Worm (Caenorhabditis elegans) whole organism, L1 larva: ENCODE data around the gene fbxb-54.

Source experiments
- C04F5.9 ChIP-seq: sonication (generic microtip); optimal IDR thresholded peaks from 2 replicates; lab custom pipeline; 2016; ENCODE audit warnings: missing genetic modification characterization, missing compliant biosample characterization
- C16A3.4 ChIP-seq: fragments of 150-350 bp; optimal IDR thresholded peaks from 2 replicates; lab custom pipeline; 2014; ENCODE audit warnings: missing biosample characterization, missing genetic modification characterization
- C34B4.2 ChIP-seq: sonication (generic microtip); optimal IDR thresholded peaks from 2 replicates; lab custom pipeline; 2017; ENCODE audit warnings: mild to moderate bottlenecking, missing genetic modification characterization, missing compliant biosample characterization
- aha-1 ChIP-seq: fragments of 150-350 bp; optimal IDR thresholded peaks from 2 replicates; lab custom pipeline; 2014; ENCODE audit warnings: missing biosample characterization, missing genetic modification characterization
- aly-2 ChIP-seq: fragments of 150-350 bp; optimal IDR thresholded peaks from 2 replicates; lab custom pipeline; 2014; ENCODE audit warnings: missing biosample characterization, missing genetic modification characterization
- ceh-8 ChIP-seq: fragments of 200-800 bp; sonication (Bioruptor generic); optimal IDR thresholded peaks from 2 replicates; lab custom pipeline; 2018; ENCODE audit warnings: mild to moderate bottlenecking, missing genetic modification characterization, moderate library complexity, missing compliant biosample characterization
- ceh-82 ChIP-seq, 3 experiments: fragments of 150-350 bp in 1 of 3; sonication (generic microtip) in 2 of 3; optimal IDR thresholded peaks; 2 replicates each; lab custom pipeline; 2014 to 2017; ENCODE audit warnings: missing biosample characterization in 3 of 3, missing genetic modification characterization in 3 of 3
- ceh-90 ChIP-seq: sonication (generic microtip); optimal IDR thresholded peaks from 2 replicates; lab custom pipeline; 2016; ENCODE audit warnings: missing genetic modification characterization, missing compliant biosample characterization
- efl-1 ChIP-seq, 4 experiments: fragments of 150-350 bp; optimal IDR thresholded peaks in 3 of 4; peaks in 1 of 4; 1 replicate in 1 of 4; 2 replicates in 3 of 4; lab custom pipeline; 2014; ENCODE audit warnings: missing biosample characterization in 2 of 4, missing genetic modification characterization in 2 of 4, missing genetic modification reagents in 2 of 4
- efl-3 ChIP-seq: fragments of 200-800 bp; sonication (Bioruptor generic); optimal IDR thresholded peaks from 2 replicates; lab custom pipeline; 2018; ENCODE audit warnings: mild to moderate bottlenecking, missing genetic modification characterization, missing compliant biosample characterization
- elt-2 ChIP-seq: sonication (generic microtip); optimal IDR thresholded peaks from 2 replicates; lab custom pipeline; 2016; ENCODE audit warnings: missing genetic modification characterization, mild to moderate bottlenecking, inconsistent platforms, missing compliant biosample characterization, missing genetic modification reagents
- fkh-8 ChIP-seq: sonication (generic microtip); optimal IDR thresholded peaks from 2 replicates; lab custom pipeline; 2016; ENCODE audit warnings: mild to moderate bottlenecking, missing genetic modification characterization, missing compliant biosample characterization
- hlh-17 ChIP-seq: fragments of 200-800 bp; sonication (Bioruptor generic); optimal IDR thresholded peaks from 2 replicates; lab custom pipeline; 2018; ENCODE audit warnings: missing genetic modification characterization, mild to moderate bottlenecking, missing compliant biosample characterization, moderate library complexity, borderline replicate concordance
- hlh-4 ChIP-seq: sonication (generic microtip); optimal IDR thresholded peaks from 2 replicates; lab custom pipeline; 2016; ENCODE audit warnings: mild to moderate bottlenecking, missing genetic modification characterization, missing compliant biosample characterization
- hpl-2 ChIP-seq: fragments of 150-350 bp; optimal IDR thresholded peaks from 2 replicates; lab custom pipeline; 2014; ENCODE audit warnings: missing biosample characterization, missing genetic modification reagents, missing genetic modification characterization
- lin-35 ChIP-seq, 2 experiments: fragments of 150-350 bp; optimal IDR thresholded peaks; 2 replicates each; lab custom pipeline; 2014; ENCODE audit warnings: missing biosample characterization in 2 of 2, missing genetic modification characterization in 2 of 2, missing genetic modification reagents in 2 of 2
- lin-39 ChIP-seq: fragments of 150-350 bp; optimal IDR thresholded peaks from 2 replicates; lab custom pipeline; 2014; ENCODE audit warnings: missing biosample characterization, missing genetic modification reagents, missing genetic modification characterization
- lir-3 ChIP-seq: sonication (generic microtip); optimal IDR thresholded peaks from 2 replicates; lab custom pipeline; 2016; ENCODE audit warnings: mild to moderate bottlenecking, missing genetic modification characterization, moderate library complexity, missing compliant biosample characterization; ENCODE audit not compliant: poor library complexity
- mef-2 ChIP-seq: fragments of 150-350 bp; optimal IDR thresholded peaks from 2 replicates; lab custom pipeline; 2014; ENCODE audit warnings: missing biosample characterization, missing genetic modification characterization
- mep-1 ChIP-seq: fragments of 150-350 bp; optimal IDR thresholded peaks from 2 replicates; lab custom pipeline; 2014; ENCODE audit warnings: missing biosample characterization, missing genetic modification characterization
- nhr-76 ChIP-seq: sonication (generic microtip); optimal IDR thresholded peaks from 2 replicates; lab custom pipeline; 2017; ENCODE audit warnings: missing biosample characterization, missing genetic modification characterization
- nhr-85 ChIP-seq: sonication (generic microtip); peaks from one replicate; lab custom pipeline; 2016; ENCODE audit warnings: missing genetic modification characterization, inconsistent platforms, missing compliant biosample characterization
- nhr-90 ChIP-seq: sonication (generic microtip); optimal IDR thresholded peaks from 2 replicates; lab custom pipeline; 2016; ENCODE audit warnings: mild to moderate bottlenecking, missing genetic modification characterization, missing compliant biosample characterization; ENCODE audit not compliant: poor library complexity
- pqm-1 ChIP-seq: sonication (generic microtip); optimal IDR thresholded peaks from 3 replicates; lab custom pipeline; 2017; ENCODE audit warnings: missing biosample characterization, missing genetic modification characterization
- snpc-4 ChIP-seq: fragments of 150-350 bp; optimal IDR thresholded peaks from 2 replicates; lab custom pipeline; 2014; ENCODE audit warnings: missing biosample characterization, missing genetic modification characterization
- unc-62 ChIP-seq: fragments of 150-350 bp; optimal IDR thresholded peaks from 2 replicates; lab custom pipeline; 2014; ENCODE audit warnings: missing biosample characterization, missing genetic modification reagents, missing genetic modification characterization
- unc-98 ChIP-seq: fragments of 200-800 bp; sonication (Bioruptor generic); IDR thresholded peaks from 2 replicates; pipeline ENCODE4 v1.3.6; 2022; ENCODE audit warnings: missing genetic modification characterization, missing compliant biosample characterization
- ztf-4 ChIP-seq: fragments of 150-350 bp; optimal IDR thresholded peaks from 2 replicates; lab custom pipeline; 2014; ENCODE audit warnings: missing biosample characterization, missing genetic modification characterization

fbxb-54 gene

DNA sequence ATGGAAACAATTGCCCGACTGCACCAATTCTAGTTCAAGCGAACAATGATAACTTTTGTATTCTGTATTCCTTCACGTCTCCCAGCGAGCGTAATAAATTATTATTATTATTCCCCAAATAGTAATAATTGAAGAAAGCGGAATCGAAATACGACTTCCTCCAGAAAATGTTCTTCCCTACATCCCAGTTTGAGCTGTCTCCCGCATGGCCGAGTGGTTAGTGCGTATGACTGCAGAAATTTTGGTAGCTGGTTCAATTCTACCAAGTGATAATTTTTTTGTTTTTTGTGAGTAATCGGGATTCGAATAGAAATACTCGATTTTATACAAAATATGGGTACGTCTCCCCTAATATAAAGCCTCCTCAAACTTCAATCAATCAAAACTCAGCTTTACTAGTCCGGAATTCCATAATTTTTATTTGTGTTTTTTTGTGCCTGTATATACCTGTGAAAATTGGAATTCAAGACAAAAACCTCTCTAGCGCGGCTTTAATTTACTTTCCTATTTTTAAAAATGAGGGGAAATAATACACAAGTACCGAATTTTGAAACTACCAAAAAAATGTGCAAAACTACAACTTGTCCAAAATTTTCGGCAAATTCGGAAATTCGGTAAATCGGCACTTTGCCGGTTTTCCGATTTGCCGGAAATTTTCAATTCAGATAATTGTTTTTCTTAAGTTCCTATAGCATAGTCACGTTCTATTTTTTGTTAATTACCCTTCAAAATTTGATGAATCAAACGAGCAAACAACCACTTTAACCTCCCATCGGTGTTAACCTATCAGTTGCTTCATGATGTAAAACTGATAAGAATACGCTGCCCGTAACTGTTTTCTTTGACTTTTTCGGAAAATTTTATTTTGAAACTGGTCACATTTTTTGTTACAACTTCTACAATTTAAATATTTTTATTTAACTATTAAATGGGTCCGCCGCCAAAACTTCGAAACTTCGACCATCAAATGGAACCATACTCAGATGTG is 41.3 kb upstream of the fbxb-54 start, which contains the start of gene bath-46:
Gene bath-46 (plus strand): TSS at position 806 of the 988 bp plus-strand sequence.
- TF ChIP-seq unc-62 (no peak), elt-2 (tag; lab: Kevin White, UChicago) (peak; percentile 67)

DNA sequence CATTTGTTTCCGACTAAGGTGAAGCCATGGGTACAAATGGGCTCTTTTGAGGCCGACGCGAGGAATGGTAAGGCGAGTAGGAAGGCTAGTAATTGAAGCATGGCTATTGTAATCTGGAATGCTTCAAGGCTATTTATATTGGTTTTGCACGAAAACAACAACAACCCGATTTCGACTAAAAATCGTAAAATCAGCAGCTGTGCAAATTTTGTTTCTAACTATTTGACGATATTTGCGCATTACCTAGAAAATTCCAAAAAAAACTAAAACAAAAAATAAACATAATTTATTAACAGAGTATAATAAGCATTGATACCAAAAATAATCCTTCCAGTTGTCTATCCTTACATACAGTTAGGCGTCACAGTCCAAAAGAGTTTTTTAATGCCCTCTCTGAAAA is 39.0 kb upstream of the fbxb-54 start, which contains the start of gene clec-20:
Gene clec-20 (minus strand): TSS at position 101 of the 400 bp plus-strand sequence.
- TF ChIP-seq ceh-8 (GFP tag; lab: Kevin White, UChicago): no peak
- no peak for TF ChIP-seq aha-1
- no peak for TF ChIP-seq hlh-4 (tag; lab: Kevin White, UChicago)
- no peak for TF ChIP-seq ceh-90

DNA sequence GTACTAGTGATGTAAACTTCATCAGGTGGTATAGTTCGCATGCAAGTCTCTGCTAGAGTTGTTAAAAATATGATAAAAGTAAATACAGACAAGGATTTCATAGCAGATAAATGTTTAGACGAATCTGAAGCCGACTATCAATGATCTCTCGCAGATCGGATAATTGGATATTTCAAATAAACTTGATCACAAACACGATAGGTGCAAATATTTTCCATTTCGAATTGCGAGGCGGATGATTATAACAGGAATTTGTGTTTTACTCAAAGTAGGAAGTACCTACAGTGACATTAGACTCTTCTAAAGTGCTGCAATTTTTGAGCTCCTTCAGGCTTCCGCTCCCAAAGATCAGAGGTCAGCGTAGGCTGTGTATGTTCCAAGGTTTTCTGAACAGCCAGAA is 33.7 kb upstream of the fbxb-54 start, which contains the start of gene T07H3.7:
Gene T07H3.7 (minus strand): TSS at position 101 of the 400 bp plus-strand sequence.
- no peak for TF ChIP-seq C34B4.2 (tag; lab: Kevin White, UChicago)
- TF ChIP-seq snpc-4 (tag; lab: Kevin White, UChicago): no peak
- no peak for TF ChIP-seq nhr-85
- TF ChIP-seq lir-3 (tag; lab: Kevin White, UChicago): no peak
- no peak for TF ChIP-seq unc-98
- TF ChIP-seq mef-2 (tag; lab: Kevin White, UChicago): no peak
- TF ChIP-seq fkh-8 (tag; lab: Kevin White, UChicago): no peak
- no peak for TF ChIP-seq efl-3 (GFP tag; lab: Kevin White, UChicago)
- TF ChIP-seq C04F5.9 (tag; lab: Kevin White, UChicago): no peak
- TF ChIP-seq ztf-4 (tag; lab: Kevin White, UChicago): no peak
- TF ChIP-seq lin-39 (tag; lab: Kevin White, UChicago): no peak
- TF ChIP-seq aly-2 (tag; lab: Kevin White, UChicago): no peak
- no peak for TF ChIP-seq pqm-1 (tag; lab: Kevin White, UChicago)
- TF ChIP-seq efl-1 (optimal IDR thresholded peaks at IDR 0.05; lab: Kevin White, UChicago): no peak
- TF ChIP-seq efl-1 (GFP tag; optimal IDR thresholded peaks at IDR 0.05 in 1 of 2; lab: Kevin White, UChicago): no peak
- no peak for TF ChIP-seq ceh-82 (tag; optimal IDR thresholded peaks at IDR 0.05; lab: Kevin White, UChicago)

DNA sequence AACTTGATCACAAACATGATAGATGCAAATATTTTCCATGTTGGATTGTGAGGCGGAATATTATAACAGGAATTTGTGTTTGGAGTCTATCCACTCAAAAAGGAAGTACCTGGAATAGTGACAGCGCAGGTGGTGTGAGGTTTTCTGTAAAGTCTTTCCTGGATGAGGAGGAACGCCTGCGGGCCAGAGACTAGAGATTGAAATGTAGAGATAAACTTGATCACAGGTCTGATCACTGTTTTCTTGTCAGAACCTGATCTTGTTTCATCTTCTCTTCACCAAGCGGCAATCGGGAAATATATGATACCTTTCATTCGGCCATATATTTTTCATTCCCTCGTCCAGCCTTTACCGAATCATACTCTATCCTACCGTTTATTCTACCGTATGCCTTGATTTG is 30.2 kb upstream of the fbxb-54 start, which contains the start of gene T07H3.8:
Gene T07H3.8 (plus strand): TSS at position 301 of the 400 bp plus-strand sequence.
- TF ChIP-seq ceh-82 (tag; optimal IDR thresholded peaks at IDR 0.05; lab: Kevin White, UChicago) (no peak), mep-1 (tag; lab: Kevin White, UChicago) (no peak), lin-39 (tag; lab: Kevin White, UChicago) (no peak), hlh-17 (no peak), C16A3.4 (tag; lab: Kevin White, UChicago) (no peak)

DNA sequence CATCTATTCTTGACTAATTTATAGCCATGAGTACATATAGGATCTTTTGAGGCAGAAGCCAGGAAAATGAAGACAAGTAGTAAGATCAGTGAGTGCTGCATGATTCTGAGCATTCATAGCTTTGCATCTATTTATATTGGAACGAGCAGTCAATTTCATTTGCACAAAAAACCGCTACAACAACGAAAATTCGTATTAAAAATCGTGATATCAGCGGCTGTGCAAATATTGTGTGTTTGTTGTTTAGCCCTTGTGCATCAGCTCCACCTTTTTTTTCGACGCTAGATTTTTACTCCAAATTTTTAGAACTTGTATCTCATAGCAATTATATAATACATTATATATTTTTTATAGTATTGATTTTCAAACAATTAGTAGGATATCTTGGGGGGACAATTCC is 28.0 kb upstream of the fbxb-54 start, which contains the start of gene clec-21:
Gene clec-21 (minus strand): TSS at position 101 of the 400 bp plus-strand sequence.
- no peak for TF ChIP-seq hpl-2 (GFP tag; lab: Kevin White, UChicago)
- no peak for TF ChIP-seq lir-3 (tag; lab: Kevin White, UChicago)
- TF ChIP-seq unc-62: no peak
- no peak for TF ChIP-seq nhr-76
- no peak for TF ChIP-seq nhr-90 (tag; lab: Kevin White, UChicago)
- no peak for TF ChIP-seq lin-35 (GFP tag; optimal IDR thresholded peaks at IDR 0.05; lab: Kevin White, UChicago)

DNA sequence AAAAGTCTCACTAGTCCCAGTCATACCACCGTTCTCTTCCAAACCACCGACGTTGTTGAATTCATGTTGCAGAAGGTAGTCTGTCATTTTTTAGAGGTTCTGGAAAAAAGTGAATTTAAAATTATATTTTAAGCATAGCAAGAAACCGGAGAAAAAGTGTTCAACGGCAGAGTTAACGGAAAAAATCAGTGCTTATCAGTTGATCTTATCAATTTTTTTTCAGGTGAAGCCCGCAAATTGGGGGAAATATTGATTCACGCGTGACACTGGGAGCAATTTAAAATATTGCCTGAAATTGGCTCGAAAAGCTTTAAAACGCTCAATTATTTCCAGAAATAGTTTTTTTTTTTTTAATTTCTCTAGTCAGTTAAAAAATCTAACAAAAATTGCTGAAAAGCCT is 23.8 kb upstream of the fbxb-54 start, which contains the start of gene math-38:
Gene math-38 (minus strand): TSS at position 101 of the 400 bp plus-strand sequence.
- TF ChIP-seq elt-2 (tag; lab: Kevin White, UChicago): peak; percentile 22
- TF ChIP-seq nhr-76: no peak
- TF ChIP-seq, all 84 proteins: peak for 1
